Worm (Caenorhabditis elegans) whole organism, L4 larva: Measurements from ENCODE around the gene F57C12.6.

Source experiments
- F10B5.3 ChIP-seq: sonication (generic microtip); optimal IDR thresholded peaks from 2 replicates; lab custom pipeline; 2016; ENCODE audit warnings: mild to moderate bottlenecking, missing genetic modification characterization, missing compliant biosample characterization
- F37D6.2 ChIP-seq: sonication (generic microtip); optimal IDR thresholded peaks from 2 replicates; lab custom pipeline; 2016; ENCODE audit warnings: mild to moderate bottlenecking, missing genetic modification characterization, missing compliant biosample characterization
- Y75B8A.6 ChIP-seq: fragments of 200-800 bp; sonication (Bioruptor generic); IDR thresholded peaks from 2 replicates; pipeline ENCODE4 v1.3.6; 2022; ENCODE audit warnings: missing genetic modification reagents, missing genetic modification characterization, missing compliant biosample characterization
- aha-1 ChIP-seq: fragments of 150-350 bp; peaks from one replicate; lab custom pipeline; 2014; ENCODE audit warnings: missing biosample characterization, missing genetic modification characterization
- ceh-20 ChIP-seq: fragments of 200-800 bp; sonication (Bioruptor generic); IDR thresholded peaks from 2 replicates; pipeline ENCODE4 v1.3.6; 2022; ENCODE audit warnings: missing genetic modification reagents, missing genetic modification characterization, missing compliant biosample characterization
- ceh-62 ChIP-seq: sonication (generic microtip); optimal IDR thresholded peaks from 2 replicates; lab custom pipeline; 2017; ENCODE audit warnings: missing biosample characterization, missing genetic modification characterization
- cey-2 ChIP-seq: sonication (generic microtip); optimal IDR thresholded peaks from 3 replicates; lab custom pipeline; 2017; ENCODE audit warnings: missing genetic modification characterization, mild to moderate bottlenecking, missing compliant biosample characterization, antibody characterized with exemption, borderline replicate concordance; ENCODE audit not compliant: insufficient read depth
- daf-12 ChIP-seq: fragments of 150-350 bp; optimal IDR thresholded peaks from 2 replicates; lab custom pipeline; 2014; ENCODE audit warnings: missing biosample characterization, missing genetic modification reagents, missing genetic modification characterization
- daf-8 ChIP-seq: fragments of 200-800 bp; sonication (Bioruptor generic); IDR thresholded peaks from 2 replicates; pipeline ENCODE4 v1.3.6; 2022; ENCODE audit warnings: missing genetic modification characterization, missing compliant biosample characterization
- dmd-6 ChIP-seq: fragments of 200-800 bp; sonication (Bioruptor generic); IDR thresholded peaks from 2 replicates; pipeline ENCODE4 v1.3.6; 2022; ENCODE audit warnings: missing genetic modification reagents, missing genetic modification characterization, missing compliant biosample characterization
- dmd-8 ChIP-seq: fragments of 200-800 bp; sonication (Bioruptor generic); IDR thresholded peaks from 2 replicates; pipeline ENCODE4 v1.3.6; 2022; ENCODE audit warnings: missing genetic modification characterization, missing compliant biosample characterization
- dpl-1 ChIP-seq: fragments of 150-350 bp; optimal IDR thresholded peaks from 2 replicates; lab custom pipeline; 2014; ENCODE audit warnings: missing biosample characterization, missing genetic modification reagents, missing genetic modification characterization
- fkh-10 ChIP-seq: fragments of 150-350 bp; optimal IDR thresholded peaks from 2 replicates; lab custom pipeline; 2014; ENCODE audit warnings: missing biosample characterization, missing genetic modification reagents, missing genetic modification characterization
- gei-8 ChIP-seq: fragments of 200-800 bp; sonication (Bioruptor generic); optimal IDR thresholded peaks from 2 replicates; lab custom pipeline; 2018; ENCODE audit warnings: mild to moderate bottlenecking, missing genetic modification characterization, missing compliant biosample characterization
- hif-1 ChIP-seq, 2 experiments: sonication (generic microtip); optimal IDR thresholded peaks; 2 replicates each; lab custom pipeline; 2016 to 2017; ENCODE audit warnings: missing compliant biosample characterization in 2 of 2, missing genetic modification characterization in 2 of 2, missing genetic modification reagents in 2 of 2, missing genotype in 2 of 2, mild to moderate bottlenecking in 1 of 2
- hlh-11 ChIP-seq: fragments of 200-800 bp; sonication (Bioruptor generic); optimal IDR thresholded peaks from 2 replicates; lab custom pipeline; 2018; ENCODE audit warnings: mild to moderate bottlenecking, missing genetic modification characterization, missing compliant biosample characterization
- hlh-30 ChIP-seq: sonication (generic microtip); optimal IDR thresholded peaks from 2 replicates; lab custom pipeline; 2017; ENCODE audit warnings: antibody characterized with exemption, mild to moderate bottlenecking, missing genetic modification characterization, missing compliant biosample characterization; ENCODE audit not compliant: insufficient read depth
- hmg-1.1 ChIP-seq: fragments of 200-800 bp; sonication (Bioruptor generic); IDR thresholded peaks from 2 replicates; pipeline ENCODE4 v1.3.6; 2022; ENCODE audit warnings: missing genetic modification reagents, missing genetic modification characterization, missing compliant biosample characterization
- jun-1 ChIP-seq: fragments of 150-350 bp; optimal IDR thresholded peaks from 2 replicates; lab custom pipeline; 2014; ENCODE audit warnings: missing biosample characterization, missing genetic modification reagents, missing genetic modification characterization
- lin-1 ChIP-seq: fragments of 200-800 bp; sonication (Bioruptor generic); IDR thresholded peaks from 2 replicates; pipeline ENCODE4 v1.3.6; 2022; ENCODE audit warnings: missing genetic modification reagents, missing genetic modification characterization, missing compliant biosample characterization
- mdl-1 ChIP-seq, 2 experiments: fragments of 150-350 bp in 1 of 2; sonication (generic microtip) in 1 of 2; optimal IDR thresholded peaks; 2 replicates each; lab custom pipeline; 2014 to 2017; ENCODE audit warnings: missing biosample characterization in 2 of 2, missing genetic modification characterization in 2 of 2
- mep-1 ChIP-seq: fragments of 150-350 bp; sonication (generic microtip); optimal IDR thresholded peaks from 3 replicates; lab custom pipeline; 2014; ENCODE audit warnings: missing biosample characterization, missing genetic modification characterization
- mes-2 ChIP-seq: sonication (generic microtip); optimal IDR thresholded peaks from 2 replicates; lab custom pipeline; 2016; ENCODE audit warnings: missing genotype, mild to moderate bottlenecking, missing genetic modification characterization, missing compliant biosample characterization; ENCODE audit not compliant: poor library complexity, severe bottlenecking
- mxl-3 ChIP-seq: fragments of 200-800 bp; sonication (Bioruptor generic); optimal IDR thresholded peaks from 2 replicates; lab custom pipeline; 2018; ENCODE audit warnings: mild to moderate bottlenecking, missing genetic modification characterization, missing compliant biosample characterization
- nhr-10 ChIP-seq: fragments of 150-350 bp; optimal IDR thresholded peaks from 2 replicates; lab custom pipeline; 2014; ENCODE audit warnings: missing biosample characterization, missing genetic modification characterization
- nhr-102 ChIP-seq: sonication (generic microtip); optimal IDR thresholded peaks from 2 replicates; lab custom pipeline; 2016; ENCODE audit warnings: mild to moderate bottlenecking, missing genetic modification characterization, moderate library complexity, missing compliant biosample characterization
- nhr-11 ChIP-seq: fragments of 150-350 bp; optimal IDR thresholded peaks from 2 replicates; lab custom pipeline; 2014; ENCODE audit warnings: missing biosample characterization, missing genetic modification characterization
- nhr-25 ChIP-seq: sonication (generic microtip); optimal IDR thresholded peaks from 2 replicates; lab custom pipeline; 2017; ENCODE audit warnings: missing genetic modification characterization, mild to moderate bottlenecking, missing compliant biosample characterization, antibody characterized with exemption, moderate library complexity, borderline replicate concordance; ENCODE audit not compliant: insufficient read depth
- nhr-28 ChIP-seq: fragments of 150-350 bp; optimal IDR thresholded peaks from 2 replicates; lab custom pipeline; 2014; ENCODE audit warnings: missing biosample characterization, missing genetic modification characterization
- nhr-76 ChIP-seq: fragments of 150-350 bp; optimal IDR thresholded peaks from 2 replicates; lab custom pipeline; 2014; ENCODE audit warnings: missing biosample characterization, missing genetic modification characterization
- pha-4 ChIP-seq, 2 experiments: fragments of 150-350 bp in 1 of 2; fragments of 200-800 bp in 1 of 2; sonication (Bioruptor generic) in 1 of 2; IDR thresholded peaks in 1 of 2; optimal IDR thresholded peaks in 1 of 2; 2 replicates each; pipeline versions ENCODE4 v1.3.6 to Lab custom; 2014 to 2022; ENCODE audit warnings: missing genetic modification characterization in 2 of 2, missing genetic modification reagents in 2 of 2, missing biosample characterization in 1 of 2, missing compliant biosample characterization in 1 of 2
- rbr-2 ChIP-seq: sonication (generic microtip); optimal IDR thresholded peaks from 2 replicates; lab custom pipeline; 2016; ENCODE audit warnings: missing genotype, missing genetic modification characterization, missing compliant biosample characterization
- set-16 ChIP-seq: fragments of 200-800 bp; sonication (Bioruptor generic); IDR thresholded peaks from 2 replicates; pipeline ENCODE4 v1.3.6; 2022; ENCODE audit warnings: missing genetic modification reagents, missing genetic modification characterization, missing compliant biosample characterization
- spr-3 ChIP-seq: fragments of 200-800 bp; sonication (Bioruptor generic); optimal IDR thresholded peaks from 2 replicates; lab custom pipeline; 2018; ENCODE audit warnings: mild to moderate bottlenecking, missing genetic modification characterization, missing compliant biosample characterization
- unc-62 ChIP-seq, 3 experiments: fragments of 150-350 bp in 1 of 3; sonication (generic microtip); optimal IDR thresholded peaks in 2 of 3; peaks in 1 of 3; 1 replicate in 1 of 3; 2 replicates in 2 of 3; lab custom pipeline; 2014 to 2017; ENCODE audit warnings: missing biosample characterization in 3 of 3, missing genetic modification characterization in 3 of 3, missing genetic modification reagents in 3 of 3, missing genotype in 1 of 3
- vab-7 ChIP-seq: fragments of 200-800 bp; sonication (Bioruptor generic); IDR thresholded peaks from 2 replicates; pipeline ENCODE4 v1.3.6; 2022; ENCODE audit warnings: missing genetic modification reagents, missing genetic modification characterization, missing compliant biosample characterization
- zip-11 ChIP-seq: fragments of 200-800 bp; sonication (Bioruptor generic); IDR thresholded peaks from 2 replicates; pipeline ENCODE4 v1.3.6; 2022; ENCODE audit warnings: missing genetic modification characterization, missing compliant biosample characterization
- zip-2 ChIP-seq: fragments of 150-350 bp; optimal IDR thresholded peaks from 2 replicates; lab custom pipeline; 2014; ENCODE audit warnings: missing biosample characterization, missing genetic modification characterization
- ztf-7 ChIP-seq: fragments of 150-350 bp; optimal IDR thresholded peaks from 2 replicates; lab custom pipeline; 2014; ENCODE audit warnings: missing biosample characterization, missing genetic modification characterization

F57C12.6 gene

DNA sequence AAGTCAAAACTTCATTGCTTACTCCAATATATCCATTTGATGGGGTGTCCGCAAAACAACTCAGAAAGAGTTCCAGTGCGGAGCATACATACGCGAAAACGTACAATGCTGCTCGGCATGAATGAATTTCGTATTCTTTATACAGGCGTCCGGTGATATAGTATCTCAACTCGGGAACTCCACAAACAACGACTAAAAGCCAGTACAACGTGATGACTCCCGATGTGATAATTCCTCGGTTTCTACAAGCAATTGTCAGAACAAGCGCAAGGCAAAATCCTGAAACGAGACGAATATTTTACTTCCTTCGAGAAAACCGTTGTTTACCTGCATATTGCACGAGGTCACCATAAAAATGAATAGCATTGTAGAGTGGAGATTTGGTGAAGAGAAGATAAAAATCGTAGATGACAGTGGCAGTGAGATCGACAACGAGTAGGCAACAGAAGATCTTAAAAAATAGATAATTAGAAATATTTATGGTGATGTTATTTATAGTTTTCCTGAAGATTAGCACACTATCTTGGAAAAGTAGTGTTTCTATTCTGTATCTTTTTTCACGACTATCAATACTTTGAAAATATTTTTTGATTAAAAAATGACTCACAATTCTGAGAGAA, 31.9 kb upstream of the F57C12.6 start:
- no peak for TF ChIP-seq F10B5.3
- TF ChIP-seq dmd-8 (GFP tag; lab: Robert Waterston, UW): no peak
- TF ChIP-seq ceh-62: no peak
- peak; percentile 41 for TF ChIP-seq aha-1 (tag; lab: Kevin White, UChicago)
- peak in 1 of 2 experiments; percentile 93 for TF ChIP-seq unc-62 (GFP tag; optimal IDR thresholded peaks at IDR 0.05 in 1 of 2; lab: Kevin White, UChicago)
- no peak for TF ChIP-seq unc-62 (tag; optimal IDR thresholded peaks at IDR 0.05; lab: Kevin White, UChicago)

DNA sequence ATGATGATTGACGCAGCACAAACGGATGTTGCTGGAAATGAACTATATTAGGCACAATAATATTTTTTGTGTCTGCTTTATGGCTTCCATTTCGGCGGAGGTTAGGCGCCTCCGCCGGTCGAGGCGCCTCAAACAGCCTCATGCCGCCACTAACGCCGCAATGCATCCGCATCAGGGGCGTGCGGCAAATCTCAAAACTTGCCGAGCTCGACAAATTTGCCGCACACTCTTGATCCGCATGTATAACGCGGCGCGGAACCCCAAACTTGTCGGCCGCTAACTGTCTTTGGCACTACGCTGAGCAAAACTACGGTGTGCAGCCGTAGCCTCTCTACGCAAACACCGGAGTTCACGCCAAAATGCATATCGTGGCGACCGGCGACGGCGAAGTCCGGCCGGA, 28.0 kb upstream of the F57C12.6 start:
- TF ChIP-seq set-16 (GFP tag; lab: Robert Waterston, UW): peak; percentile 70
- TF ChIP-seq rbr-2 (tag; lab: Kevin White, UChicago): no peak
- TF ChIP-seq nhr-25: no peak
- no peak for TF ChIP-seq vab-7 (GFP tag; lab: Robert Waterston, UW)
- TF ChIP-seq, all 104 proteins: peak for 1

DNA sequence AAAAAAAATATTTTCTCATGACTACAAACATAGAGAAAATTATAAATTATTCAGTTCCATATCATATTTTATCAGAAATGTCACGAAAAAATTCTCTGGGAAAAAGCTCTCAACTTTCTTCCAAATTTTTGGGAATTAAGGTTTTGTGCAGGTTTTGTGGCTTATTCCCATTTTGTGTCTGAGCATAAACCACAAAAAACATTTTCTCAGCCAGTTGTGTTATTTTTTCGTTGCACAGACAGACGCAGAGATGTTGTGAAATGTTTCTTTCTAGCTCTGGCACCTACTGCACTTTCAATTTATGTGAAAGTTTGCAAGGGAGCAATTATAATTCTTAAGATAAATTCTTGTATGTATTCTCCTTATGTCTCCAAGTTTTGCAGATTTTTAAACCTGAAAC, 21.3 kb upstream of the F57C12.6 start:
- TF ChIP-seq nhr-102 (tag; lab: Kevin White, UChicago): peak; percentile 64
- TF ChIP-seq gei-8: no peak
- TF ChIP-seq, all 104 proteins: peak for 1

DNA sequence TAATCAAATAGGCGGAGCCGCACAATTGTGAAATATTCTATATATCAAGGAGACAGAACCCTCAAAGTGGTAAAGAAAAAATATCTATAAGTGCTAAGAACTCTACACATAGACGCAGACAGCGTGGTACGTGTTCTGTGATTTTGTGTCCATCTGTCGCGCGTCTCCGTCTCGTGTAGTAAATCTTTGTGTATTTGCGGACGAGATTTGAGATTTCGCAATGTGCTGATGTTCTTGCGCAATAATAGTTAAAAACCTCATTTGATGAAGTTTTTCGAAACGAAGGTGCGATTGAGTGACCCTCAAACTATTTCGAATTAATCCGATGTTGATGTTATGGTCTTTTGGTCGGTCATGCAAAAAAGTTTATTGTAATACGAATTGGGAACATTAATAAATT, 19.5 kb upstream of the F57C12.6 start:
- TF ChIP-seq nhr-28 (peak; percentile 56), pha-4 (GFP tag; IDR thresholded peaks at IDR 0.05; lab: Robert Waterston, UW) (no peak), pha-4 (tag; optimal IDR thresholded peaks at IDR 0.05; lab: Kevin White, UChicago) (peak; percentile 41), mep-1 (tag; lab: Kevin White, UChicago) (peak; percentile 44), daf-12 (tag; lab: Kevin White, UChicago) (no peak), mes-2 (tag; lab: Kevin White, UChicago) (peak; percentile 36), ceh-20 (no peak), fkh-10 (peak; percentile 31), ztf-7 (tag; lab: Kevin White, UChicago) (no peak), mdl-1 (tag; optimal IDR thresholded peaks at IDR 0.05; lab: Kevin White, UChicago) (peak in 1 of 2 experiments; percentile 57), F37D6.2 (tag; lab: Kevin White, UChicago) (no peak), daf-8 (GFP tag; lab: Robert Waterston, UW) (no peak), dmd-6 (GFP tag; lab: Robert Waterston, UW) (no peak), spr-3 (GFP tag; lab: Kevin White, UChicago) (no peak), nhr-11 (tag; lab: Kevin White, UChicago) (peak; percentile 81), Y75B8A.6 (GFP tag; lab: Robert Waterston, UW) (no peak), hif-1 (tag; optimal IDR thresholded peaks at IDR 0.05; lab: Kevin White, UChicago) (peak in 1 of 2 experiments; percentile 46), zip-2 (tag; lab: Kevin White, UChicago) (peak; percentile 85), rbr-2 (tag; lab: Kevin White, UChicago) (peak; percentile 26), hlh-11 (tag; lab: Kevin White, UChicago) (peak; percentile 28), cey-2 (no peak), nhr-102 (tag; lab: Kevin White, UChicago) (peak; percentile 21), lin-1 (GFP tag; lab: Robert Waterston, UW) (no peak), hmg-1.1 (GFP tag; lab: Robert Waterston, UW) (0 out of 2 replicates have a peak, but pooled peaks have one; percentile 37), aha-1 (tag; lab: Kevin White, UChicago) (peak; percentile 91), dpl-1 (GFP tag; lab: Kevin White, UChicago) (peak; percentile 4), unc-62 (GFP tag; optimal IDR thresholded peaks at IDR 0.05 in 1 of 2; lab: Kevin White, UChicago) (peak in 1 of 2 experiments; percentile 90), unc-62 (tag; optimal IDR thresholded peaks at IDR 0.05; lab: Kevin White, UChicago) (no peak), nhr-76 (no peak), mxl-3 (peak; percentile 22), zip-11 (GFP tag; lab: Robert Waterston, UW) (no peak), jun-1 (tag; lab: Kevin White, UChicago) (no peak), hlh-30 (tag; lab: Kevin White, UChicago) (peak; percentile 63), nhr-10 (tag; lab: Kevin White, UChicago) (no peak)
- TF ChIP-seq, all 104 proteins: peak for 18
